Worm (Caenorhabditis elegans): Measurements from ENCODE around the gene lgc-44.

Gene lgc-44

ce11 chrV:11644166-11644565 lies 28.2 kb downstream of the lgc-44 start, which contains the start of gene bir-1 (continued):
- TF ChIP-seq hlh-30 (tag; optimal IDR thresholded peaks at IDR 0.05; ENCODE audit: insufficient read depth) (peak; percentile 72), ama-1 (optimal IDR thresholded peaks at IDR 0.05) (no peak), zip-2 (tag; optimal IDR thresholded peaks at IDR 0.05) (no peak), nhr-11 (tag; optimal IDR thresholded peaks at IDR 0.05) (no peak), nhr-42 (GFP tag; IDR thresholded peaks at IDR 0.05) (no peak), lim-7 (GFP tag; IDR thresholded peaks at IDR 0.05) (no peak), fos-1 (tag; optimal IDR thresholded peaks at IDR 0.05) (no peak), ceh-32 (tag; optimal IDR thresholded peaks at IDR 0.05; ENCODE audit: poor library complexity) (no peak), saeg-2 (GFP tag; IDR thresholded peaks at IDR 0.05) (no peak), mes-2 (tag; optimal IDR thresholded peaks at IDR 0.05; ENCODE audit: poor library complexity, severe bottlenecking) (peak; percentile 96), F10B5.3 (tag; optimal IDR thresholded peaks at IDR 0.05) (no peak), hlh-11 (tag; optimal IDR thresholded peaks at IDR 0.05) (peak; percentile 41), F49E8.2 (tag; optimal IDR thresholded peaks at IDR 0.05; ENCODE audit: borderline replicate concordance) (no peak), cey-2 (tag; optimal IDR thresholded peaks at IDR 0.05; ENCODE audit: borderline replicate concordance, insufficient read depth) (no peak), hif-1 (tag; optimal IDR thresholded peaks at IDR 0.05) (peak in 1 of 2 experiments; percentile 87), madf-5 (GFP tag; IDR thresholded peaks at IDR 0.05) (no peak), daf-8 (GFP tag; IDR thresholded peaks at IDR 0.05) (no peak), mdt-29 (GFP tag; IDR thresholded peaks at IDR 0.05) (no peak), dve-1 (tag; optimal IDR thresholded peaks at IDR 0.05; ENCODE audit: insufficient read depth) (peak; percentile 24), dmd-6 (GFP tag; IDR thresholded peaks at IDR 0.05) (peak; percentile 47; the same call in 1 of the 2 replicates), nhr-41 (GFP tag; IDR thresholded peaks at IDR 0.05) (no peak), nhr-237 (tag; optimal IDR thresholded peaks at IDR 0.05) (no peak), Y105C5A.15 (GFP tag; IDR thresholded peaks at IDR 0.05) (no peak), zip-11 (GFP tag; IDR thresholded peaks at IDR 0.05) (no peak), unc-130 (GFP tag; optimal IDR thresholded peaks at IDR 0.05) (peak; percentile 88), lir-3 (tag; optimal IDR thresholded peaks at IDR 0.05) (no peak), T26A8.4 (GFP tag; IDR thresholded peaks at IDR 0.05) (no peak), set-16 (GFP tag; IDR thresholded peaks at IDR 0.05) (no peak), pha-4 (GFP tag; IDR thresholded peaks at IDR 0.05) (no peak), pha-4 (tag; optimal IDR thresholded peaks at IDR 0.05) (no peak), jun-1 (tag; optimal IDR thresholded peaks at IDR 0.05) (no peak), Y48G9A.11 (GFP tag; IDR thresholded peaks at IDR 0.05) (no peak), lin-15B (tag; optimal IDR thresholded peaks at IDR 0.05) (no peak), vab-7 (GFP tag; IDR thresholded peaks at IDR 0.05) (no peak), egl-43 (GFP tag; IDR thresholded peaks at IDR 0.05) (no peak), sdz-12 (GFP tag; optimal IDR thresholded peaks at IDR 0.05) (no peak), spr-3 (GFP tag; optimal IDR thresholded peaks at IDR 0.05) (no peak), ceh-44 (GFP tag; IDR thresholded peaks at IDR 0.05) (no peak), egl-27 (tag; optimal IDR thresholded peaks at IDR 0.05) (no peak), dmd-8 (GFP tag; IDR thresholded peaks at IDR 0.05) (no peak), mep-1 (tag; optimal IDR thresholded peaks at IDR 0.05) (peak; percentile 64), nhr-6 (tag; optimal IDR thresholded peaks at IDR 0.05) (peak; percentile 85), ceh-62 (tag; optimal IDR thresholded peaks at IDR 0.05) (no peak), tra-1 (GFP tag; IDR thresholded peaks at IDR 0.05) (no peak), daf-19 (GFP tag; conservative IDR thresholded peaks at IDR 0.05) (no peak), php-3 (GFP tag; IDR thresholded peaks at IDR 0.05) (no peak), unc-39 (tag; optimal IDR thresholded peaks at IDR 0.05) (no peak), ceh-82 (tag; optimal IDR thresholded peaks at IDR 0.05) (no peak), F26F4.8 (GFP tag; conservative IDR thresholded peaks at IDR 0.05) (no peak), snpc-4 (tag; optimal IDR thresholded peaks at IDR 0.05) (no peak), snpc-1.2 (GFP tag; IDR thresholded peaks at IDR 0.05) (no peak), lin-39 (tag; optimal IDR thresholded peaks at IDR 0.05) (no peak)

Data from whole organism, L4 larva.